Worm (Caenorhabditis elegans) whole organism, L4 larva: ENCODE results near the gene rde-8.

Source experiments
- F49E8.2 ChIP-seq: sonication (generic microtip); optimal IDR thresholded peaks from 2 replicates; lab custom pipeline; 2016; ENCODE audit warnings: missing compliant biosample characterization, mild to moderate bottlenecking, missing genetic modification characterization, borderline replicate concordance
- Y105C5A.15 ChIP-seq: fragments of 200-800 bp; sonication (Bioruptor generic); IDR thresholded peaks from 2 replicates; pipeline ENCODE4 v1.3.6; 2022; ENCODE audit warnings: missing genetic modification characterization, missing compliant biosample characterization
- ceh-82 ChIP-seq: sonication (generic microtip); optimal IDR thresholded peaks from 2 replicates; lab custom pipeline; 2017; ENCODE audit warnings: missing biosample characterization, missing genetic modification characterization
- nhr-6 ChIP-seq: fragments of 150-350 bp; optimal IDR thresholded peaks from 2 replicates; lab custom pipeline; 2014; ENCODE audit warnings: missing biosample characterization, missing genetic modification characterization
- pqm-1 ChIP-seq: sonication (generic microtip); optimal IDR thresholded peaks from 2 replicates; lab custom pipeline; 2017; ENCODE audit warnings: missing biosample characterization, missing genetic modification characterization
- saeg-2 ChIP-seq: fragments of 200-800 bp; sonication (Bioruptor generic); IDR thresholded peaks from 2 replicates; pipeline ENCODE4 v1.3.6; 2022; ENCODE audit warnings: missing genetic modification reagents, missing genetic modification characterization, missing compliant biosample characterization
- tag-97 ChIP-seq: fragments of 200-800 bp; sonication (Bioruptor generic); IDR thresholded peaks from 2 replicates; pipeline ENCODE4 v1.3.6; 2022; ENCODE audit warnings: missing genetic modification characterization, missing compliant biosample characterization
- ztf-11 ChIP-seq: fragments of 150-350 bp; optimal IDR thresholded peaks from 2 replicates; lab custom pipeline; 2014; ENCODE audit warnings: missing biosample characterization, missing genetic modification characterization

DNA sequence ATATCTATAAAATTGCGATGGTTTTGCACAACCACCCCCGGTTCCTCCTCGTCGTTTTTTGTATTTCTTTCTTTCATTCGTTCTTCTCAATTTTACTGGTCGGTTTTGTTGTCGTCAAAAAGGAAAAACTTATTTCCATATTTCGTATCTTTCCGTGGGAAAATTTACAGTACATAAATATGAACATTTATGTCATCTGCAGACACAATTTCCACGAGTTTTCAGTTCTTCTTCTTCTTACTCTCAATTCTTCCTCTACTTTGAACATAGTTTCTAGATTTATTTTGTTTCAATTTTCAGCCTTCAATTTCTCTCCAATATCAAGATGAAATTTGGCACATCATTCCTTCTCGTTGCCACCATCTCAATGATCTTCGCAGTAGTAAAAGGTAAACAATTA is 21.8 kb downstream of the rde-8 start, which contains the start of gene Y43B11AR.1:
- no peak for TF ChIP-seq F49E8.2
- no peak for TF ChIP-seq tag-97 (GFP tag; lab: Robert Waterston, UW)
- no peak for TF ChIP-seq ceh-82 (tag; lab: Kevin White, UChicago)
- TF ChIP-seq saeg-2 (GFP tag; lab: Robert Waterston, UW), result no peak
- no peak for TF ChIP-seq Y105C5A.15 (GFP tag; lab: Robert Waterston, UW)
- no peak for TF ChIP-seq pqm-1 (tag; lab: Kevin White, UChicago)
- no peak for TF ChIP-seq nhr-6 (tag; lab: Kevin White, UChicago)
- no peak for TF ChIP-seq ztf-11 (tag; lab: Kevin White, UChicago)
